Worm (Caenorhabditis elegans) whole organism, mixed stage, embryonic: ENCODE results near the gene gst-13.

ENCODE experiments used
- M03D4.4 ChIP-seq: sonication (generic microtip); optimal IDR thresholded peaks from 2 replicates; lab custom pipeline; 2017; ENCODE audit warnings: mild to moderate bottlenecking, missing genetic modification characterization, missing compliant biosample characterization
- blmp-1 ChIP-seq: fragments of 150-350 bp; optimal IDR thresholded peaks from 2 replicates; lab custom pipeline; 2014; ENCODE audit warnings: missing biosample characterization, missing genetic modification characterization
- ces-1 ChIP-seq: fragments of 150-350 bp; optimal IDR thresholded peaks from 2 replicates; lab custom pipeline; 2014; ENCODE audit warnings: missing biosample characterization, missing genetic modification reagents, missing genetic modification characterization
- lin-32 ChIP-seq: fragments of 200-800 bp; sonication (Bioruptor generic); optimal IDR thresholded peaks from 2 replicates; lab custom pipeline; 2018; ENCODE audit warnings: mild to moderate bottlenecking, missing genetic modification characterization, missing compliant biosample characterization
- mab-5 ChIP-seq: fragments of 150-350 bp; optimal IDR thresholded peaks from 2 replicates; lab custom pipeline; 2014; ENCODE audit warnings: missing biosample characterization, missing genetic modification characterization
- nhr-237 ChIP-seq: fragments of 150-350 bp; optimal IDR thresholded peaks from 2 replicates; lab custom pipeline; 2014; ENCODE audit warnings: missing biosample characterization, missing genetic modification characterization
- tbx-8 ChIP-seq: fragments of 200-800 bp; sonication (Bioruptor generic); optimal IDR thresholded peaks from 2 replicates; lab custom pipeline; 2018; ENCODE audit warnings: mild to moderate bottlenecking, missing genetic modification characterization, moderate library complexity, missing compliant biosample characterization
- unc-39 ChIP-seq: fragments of 150-350 bp; optimal IDR thresholded peaks from 2 replicates; lab custom pipeline; 2014; ENCODE audit warnings: missing biosample characterization, missing genetic modification characterization
- ztf-11 ChIP-seq: fragments of 150-350 bp; optimal IDR thresholded peaks from 2 replicates; lab custom pipeline; 2014; ENCODE audit warnings: missing biosample characterization, missing genetic modification characterization

- TF ChIP-seq nhr-237 (no peak), mab-5 (no peak), blmp-1 (tag; lab: Kevin White, UChicago) (no peak), ces-1 (GFP tag; lab: Kevin White, UChicago) (no peak), tbx-8 (GFP tag; lab: Kevin White, UChicago) (no peak), M03D4.4 (tag; lab: Kevin White, UChicago) (no peak), unc-39 (tag; lab: Kevin White, UChicago) (no peak), lin-32 (GFP tag; lab: Kevin White, UChicago) (no peak), ztf-11 (tag; lab: Kevin White, UChicago) (no peak)
Observed at ce11 chrII:9272942-9273341, 41.7 kb downstream of the gst-13 start, which contains the start of gene C01G6.4.
